Worm (Caenorhabditis elegans) whole organism, L2 larva: ENCODE data around the gene fbxa-47.

Source experiments
- C34F6.9 ChIP-seq: fragments of 150-350 bp; optimal IDR thresholded peaks from 2 replicates; lab custom pipeline; 2014; ENCODE audit warnings: missing biosample characterization, missing genetic modification characterization
- blmp-1 ChIP-seq: sonication (generic microtip); optimal IDR thresholded peaks from 2 replicates; lab custom pipeline; 2017; ENCODE audit warnings: missing genetic modification characterization, mild to moderate bottlenecking, missing compliant biosample characterization, antibody characterized with exemption, moderate library complexity; ENCODE audit not compliant: insufficient read depth
- elt-3 ChIP-seq: sonication (generic microtip); optimal IDR thresholded peaks from 2 replicates; lab custom pipeline; 2017; ENCODE audit warnings: missing biosample characterization, missing genetic modification characterization
- lin-11 ChIP-seq: fragments of 150-350 bp; sonication (generic microtip); optimal IDR thresholded peaks from 2 replicates; lab custom pipeline; 2014; ENCODE audit warnings: missing biosample characterization, missing genetic modification characterization, inconsistent platforms, mixed read lengths
- nhr-11 ChIP-seq: fragments of 150-350 bp; optimal IDR thresholded peaks from 2 replicates; lab custom pipeline; 2014; ENCODE audit warnings: missing biosample characterization, missing genetic modification characterization
- nhr-237 ChIP-seq: fragments of 150-350 bp; optimal IDR thresholded peaks from 2 replicates; lab custom pipeline; 2014; ENCODE audit warnings: missing biosample characterization, missing genetic modification characterization
- unc-39 ChIP-seq: fragments of 150-350 bp; optimal IDR thresholded peaks from 2 replicates; lab custom pipeline; 2014; ENCODE audit warnings: missing biosample characterization, missing genetic modification characterization
- unc-62 ChIP-seq: fragments of 150-350 bp; optimal IDR thresholded peaks from 2 replicates; lab custom pipeline; 2014; ENCODE audit warnings: missing biosample characterization, missing genetic modification reagents, missing genetic modification characterization
- ztf-4 ChIP-seq: fragments of 150-350 bp; optimal IDR thresholded peaks from 2 replicates; lab custom pipeline; 2014; ENCODE audit warnings: missing biosample characterization, missing genetic modification characterization

DNA sequence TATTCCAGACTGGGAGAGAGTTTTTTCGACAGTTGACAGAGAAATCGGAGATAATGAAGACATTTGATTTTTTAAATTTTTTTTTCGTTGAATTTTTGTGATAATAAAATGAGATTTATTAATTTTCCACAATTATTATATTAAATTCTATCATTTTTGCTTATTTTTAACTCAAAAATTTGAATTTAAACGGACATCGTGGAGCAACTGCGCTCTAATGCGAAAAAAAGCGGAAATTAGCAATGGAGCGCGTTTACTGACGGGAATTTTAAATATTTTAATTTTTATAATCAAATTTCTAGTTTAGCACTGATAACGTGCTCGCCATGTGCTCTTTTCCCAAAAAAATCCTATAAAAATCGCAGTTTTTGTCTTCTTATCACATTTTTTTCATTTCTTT lies 21.1 kb downstream of the fbxa-47 start, which contains the start of gene C39B5.14:
- TF ChIP-seq unc-62 (GFP tag; lab: Kevin White, UChicago) (no peak), nhr-237 (tag; lab: Kevin White, UChicago) (no peak), elt-3 (no peak), unc-39 (tag; lab: Kevin White, UChicago) (no peak), lin-11 (tag; lab: Kevin White, UChicago) (no peak), nhr-11 (tag; lab: Kevin White, UChicago) (no peak), ztf-4 (tag; lab: Kevin White, UChicago) (no peak), C34F6.9 (tag; lab: Kevin White, UChicago) (no peak), blmp-1 (no peak)
